Worm (Caenorhabditis elegans): ENCODE data around the gene clec-256.

ce11 chrV:18771804-18772386, 405 bp downstream of the clec-256 start:
- TF ChIP-seq ceh-82 (tag; optimal IDR thresholded peaks at IDR 0.05) = no peak
- TF ChIP-seq zag-1 (tag; optimal IDR thresholded peaks at IDR 0.05) = no peak
- no peak for TF ChIP-seq eor-1 (tag; optimal IDR thresholded peaks at IDR 0.05)
- TF ChIP-seq elt-3 (tag; optimal IDR thresholded peaks at IDR 0.05) = no peak
- no peak for TF ChIP-seq fos-1 (tag; optimal IDR thresholded peaks at IDR 0.05)
- no peak for TF ChIP-seq skn-1 (tag; optimal IDR thresholded peaks at IDR 0.05)
- TF ChIP-seq unc-62 (GFP tag; optimal IDR thresholded peaks at IDR 0.05) = no peak

Measured in whole organism, L3 larva.